Worm (Caenorhabditis elegans) whole organism, L2 larva: Measurements from ENCODE around the gene C15B12.3.
A peak's percentile ranks its signal among the peaks of the same experiment; 100 is the strongest.

Experiments
- C34F6.9 ChIP-seq: fragments of 150-350 bp; optimal IDR thresholded peaks from 2 replicates; lab custom pipeline; 2014; ENCODE audit warnings: missing biosample characterization, missing genetic modification characterization
- F13H6.1 ChIP-seq: sonication (generic microtip); optimal IDR thresholded peaks from 2 replicates; lab custom pipeline; 2016; ENCODE audit warnings: missing genetic modification characterization, missing compliant biosample characterization
- R02D3.7 ChIP-seq: fragments of 150-350 bp; optimal IDR thresholded peaks from 2 replicates; lab custom pipeline; 2014; ENCODE audit warnings: missing biosample characterization, missing genetic modification characterization
- alr-1 ChIP-seq: fragments of 150-350 bp; optimal IDR thresholded peaks from 2 replicates; lab custom pipeline; 2014; ENCODE audit warnings: missing biosample characterization, missing genetic modification characterization
- ceh-16 ChIP-seq: fragments of 150-350 bp; optimal IDR thresholded peaks from 2 replicates; lab custom pipeline; 2014; ENCODE audit warnings: missing biosample characterization, missing genetic modification characterization
- ceh-82 ChIP-seq: fragments of 150-350 bp; optimal IDR thresholded peaks from 2 replicates; lab custom pipeline; 2014; ENCODE audit warnings: missing biosample characterization, missing genetic modification characterization
- crh-2 ChIP-seq: sonication (generic microtip); optimal IDR thresholded peaks from 2 replicates; lab custom pipeline; 2017; ENCODE audit warnings: missing biosample characterization, missing genetic modification characterization
- dmd-4 ChIP-seq: sonication (generic microtip); optimal IDR thresholded peaks from 2 replicates; lab custom pipeline; 2017; ENCODE audit warnings: missing biosample characterization, missing genetic modification characterization
- elt-3 ChIP-seq: sonication (generic microtip); optimal IDR thresholded peaks from 2 replicates; lab custom pipeline; 2017; ENCODE audit warnings: missing biosample characterization, missing genetic modification characterization
- fos-1 ChIP-seq: fragments of 150-350 bp; optimal IDR thresholded peaks from 2 replicates; lab custom pipeline; 2014; ENCODE audit warnings: missing biosample characterization, missing genetic modification characterization
- lin-11 ChIP-seq: fragments of 150-350 bp; sonication (generic microtip); optimal IDR thresholded peaks from 2 replicates; lab custom pipeline; 2014; ENCODE audit warnings: missing biosample characterization, missing genetic modification characterization, inconsistent platforms, mixed read lengths
- lin-39 ChIP-seq: fragments of 150-350 bp; optimal IDR thresholded peaks from 2 replicates; lab custom pipeline; 2014; ENCODE audit warnings: missing biosample characterization, missing genetic modification reagents, missing genetic modification characterization
- lsy-2 ChIP-seq, 2 experiments: fragments of 150-350 bp in 1 of 2; sonication (generic microtip) in 1 of 2; optimal IDR thresholded peaks; 2 replicates each; lab custom pipeline; 2014 to 2017; ENCODE audit warnings: missing biosample characterization in 2 of 2, missing genetic modification characterization in 2 of 2
- mab-5 ChIP-seq: fragments of 150-350 bp; optimal IDR thresholded peaks from 2 replicates; lab custom pipeline; 2014; ENCODE audit warnings: missing biosample characterization, missing genetic modification characterization
- mbf-1 ChIP-seq: sonication (generic microtip); optimal IDR thresholded peaks from 2 replicates; lab custom pipeline; 2017; ENCODE audit warnings: missing biosample characterization, missing genetic modification characterization
- nhr-10 ChIP-seq: sonication (generic microtip); optimal IDR thresholded peaks from 2 replicates; lab custom pipeline; 2017; ENCODE audit warnings: missing biosample characterization, missing genetic modification characterization
- nhr-12 ChIP-seq: fragments of 150-350 bp; optimal IDR thresholded peaks from 2 replicates; lab custom pipeline; 2014; ENCODE audit warnings: missing biosample characterization, missing genetic modification characterization
- nhr-129 ChIP-seq: fragments of 150-350 bp; optimal IDR thresholded peaks from 2 replicates; lab custom pipeline; 2014; ENCODE audit warnings: missing biosample characterization, missing genetic modification characterization
- nhr-21 ChIP-seq: fragments of 150-350 bp; optimal IDR thresholded peaks from 2 replicates; lab custom pipeline; 2014; ENCODE audit warnings: missing biosample characterization, missing genetic modification characterization
- nhr-23 ChIP-seq: fragments of 150-350 bp; optimal IDR thresholded peaks from 2 replicates; lab custom pipeline; 2014; ENCODE audit warnings: missing biosample characterization, missing genetic modification reagents, missing genetic modification characterization
- peb-1 ChIP-seq: fragments of 150-350 bp; optimal IDR thresholded peaks from 2 replicates; lab custom pipeline; 2014; ENCODE audit warnings: missing biosample characterization, missing genetic modification characterization
- sem-4 ChIP-seq: fragments of 150-350 bp; optimal IDR thresholded peaks from 2 replicates; lab custom pipeline; 2014; ENCODE audit warnings: missing biosample characterization, missing genetic modification reagents, missing genetic modification characterization
- skn-1 ChIP-seq: sonication (generic microtip); optimal IDR thresholded peaks from 2 replicates; lab custom pipeline; 2017; ENCODE audit warnings: missing biosample characterization, missing genetic modification characterization
- sma-3 ChIP-seq: sonication (generic microtip); optimal IDR thresholded peaks from 2 replicates; lab custom pipeline; 2016; ENCODE audit warnings: missing genetic modification reagents, missing genetic modification characterization, missing compliant biosample characterization
- sma-9 ChIP-seq, 2 experiments: fragments of 150-350 bp in 1 of 2; sonication (generic microtip) in 1 of 2; optimal IDR thresholded peaks; 2 replicates each; lab custom pipeline; 2014 to 2016; ENCODE audit warnings: missing genetic modification characterization in 2 of 2, mild to moderate bottlenecking in 1 of 2, missing biosample characterization in 1 of 2, missing compliant biosample characterization in 1 of 2, missing genetic modification reagents in 1 of 2, moderate library complexity in 1 of 2
- snpc-4 ChIP-seq: fragments of 150-350 bp; optimal IDR thresholded peaks from 2 replicates; lab custom pipeline; 2014; ENCODE audit warnings: missing biosample characterization, missing genetic modification characterization
- unc-55 ChIP-seq: fragments of 150-350 bp; sonication (generic microtip); optimal IDR thresholded peaks from 3 replicates; lab custom pipeline; 2014; ENCODE audit warnings: missing biosample characterization, missing genetic modification reagents, missing genetic modification characterization
- zag-1 ChIP-seq: fragments of 150-350 bp; optimal IDR thresholded peaks from 2 replicates; lab custom pipeline; 2014; ENCODE audit warnings: missing biosample characterization, missing genetic modification characterization
- ztf-1 ChIP-seq: fragments of 200-800 bp; sonication (Bioruptor generic); conservative IDR thresholded peaks from 2 replicates; pipeline ENCODE4 v1.3.6; 2022; ENCODE audit warnings: missing genetic modification characterization, missing compliant biosample characterization
- ztf-11 ChIP-seq: sonication (generic microtip); optimal IDR thresholded peaks from 2 replicates; lab custom pipeline; 2017; ENCODE audit warnings: missing biosample characterization, missing genetic modification characterization
- ztf-4 ChIP-seq: fragments of 150-350 bp; optimal IDR thresholded peaks from 2 replicates; lab custom pipeline; 2014; ENCODE audit warnings: missing biosample characterization, missing genetic modification characterization

The C15B12.3 gene

DNA sequence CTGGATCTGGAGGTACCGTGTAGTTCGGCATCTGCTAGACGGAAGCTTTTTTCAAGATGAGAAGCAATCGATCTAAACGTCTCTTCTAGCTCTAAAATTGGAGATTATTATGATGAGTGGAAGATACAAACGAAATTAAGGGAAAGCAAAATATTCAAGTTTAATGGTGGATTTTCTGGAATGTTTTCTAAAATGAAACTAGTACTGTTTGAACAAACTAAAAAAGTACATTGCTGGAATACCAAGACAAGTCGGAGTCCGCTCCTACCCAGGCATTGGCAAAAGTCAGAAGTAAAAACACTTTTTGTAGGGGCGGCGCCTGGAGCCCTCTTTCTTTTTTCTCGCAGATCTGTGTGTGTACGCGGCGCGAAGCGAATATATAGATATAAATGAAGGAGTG lies 17.4 kb upstream of the C15B12.3 start, which contains the start of gene gar-1:
gar-1 (minus strand) TSS at position 101 of the 400 bp plus-strand sequence.
- no peak for TF ChIP-seq R02D3.7 (tag; lab: Kevin White, UChicago)
- TF ChIP-seq sem-4 (tag; lab: Kevin White, UChicago): no peak
- no peak for TF ChIP-seq ztf-1 (GFP tag; lab: Robert Waterston, UW)
- TF ChIP-seq nhr-12 (tag; lab: Kevin White, UChicago): no peak
- TF ChIP-seq mab-5: no peak
- no peak for TF ChIP-seq elt-3 (tag; lab: Kevin White, UChicago)
- TF ChIP-seq nhr-23 (tag; lab: Kevin White, UChicago): no peak
- TF ChIP-seq ztf-4 (tag; lab: Kevin White, UChicago): no peak
- TF ChIP-seq sma-9 (GFP tag; optimal IDR thresholded peaks at IDR 0.05; lab: Kevin White, UChicago): no peak
- no peak for TF ChIP-seq sma-9 (tag; optimal IDR thresholded peaks at IDR 0.05; lab: Kevin White, UChicago)
- no peak for TF ChIP-seq nhr-10 (tag; lab: Kevin White, UChicago)
- TF ChIP-seq mbf-1 (tag; lab: Kevin White, UChicago): no peak
- TF ChIP-seq lin-11: no peak
- no peak for TF ChIP-seq C34F6.9

DNA sequence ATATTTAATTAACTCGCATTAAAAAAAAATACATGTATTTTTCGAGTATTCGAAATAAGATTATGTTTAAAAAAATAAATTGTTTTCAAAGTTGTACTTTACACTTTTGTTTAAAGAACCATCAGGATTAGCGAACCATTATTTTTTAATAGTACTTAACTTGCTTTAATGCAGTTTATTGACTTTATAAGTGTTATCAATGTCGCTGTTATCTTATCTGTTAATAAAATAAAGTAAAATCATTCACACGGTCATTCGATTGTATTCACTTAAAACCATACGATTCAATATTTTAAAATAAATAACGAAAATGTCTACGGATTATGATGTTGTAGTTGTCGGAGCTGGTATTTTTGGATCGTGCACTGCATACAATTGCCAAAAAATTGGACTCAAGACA lies 9.2 kb upstream of the C15B12.3 start, which contains the start of gene C15B12.1:
C15B12.1 (plus strand) TSS at position 271 of the 400 bp plus-strand sequence.
- no peak for TF ChIP-seq snpc-4 (tag; lab: Kevin White, UChicago)
- TF ChIP-seq ceh-82: no peak
- peak; percentile 17 for TF ChIP-seq fos-1 (tag; lab: Kevin White, UChicago)
- TF ChIP-seq F13H6.1 (tag; lab: Kevin White, UChicago): no peak

DNA sequence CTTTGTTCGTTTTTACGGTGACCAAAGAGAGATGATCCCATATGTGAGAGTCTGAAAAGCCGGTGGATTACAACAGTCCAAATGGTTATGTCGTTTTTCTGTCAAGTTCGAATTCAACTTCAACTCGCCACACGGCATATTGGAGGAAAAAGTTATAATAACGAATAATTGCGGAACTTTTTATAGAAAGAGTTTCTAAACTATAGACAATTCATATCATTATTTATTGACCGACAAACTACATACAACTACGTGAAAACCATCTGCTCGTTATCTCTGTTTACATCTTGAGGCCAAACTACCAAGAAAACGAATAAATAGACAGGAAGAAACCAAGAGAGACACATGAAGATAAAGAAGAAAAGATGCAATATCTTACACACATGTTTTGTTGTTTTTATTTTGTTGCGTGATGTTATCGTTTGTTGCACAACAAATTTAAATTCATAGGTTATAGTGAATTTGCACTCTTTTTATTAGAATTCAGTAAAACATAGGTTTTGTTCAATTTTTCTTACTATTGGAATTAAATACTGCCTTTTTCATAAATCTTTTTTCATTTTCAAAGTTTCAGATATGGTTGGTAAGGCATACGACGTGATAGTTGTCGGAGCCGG lies 6.4 kb upstream of the C15B12.3 start, which contains the start of the genes C15B12.4 and C15B12.8:
C15B12.4 (minus strand) TSS at position 51 of the 617 bp plus-strand sequence.
C15B12.8 (plus strand) TSS at position 567 of the 617 bp plus-strand sequence.
- TF ChIP-seq unc-55 (GFP tag; lab: Kevin White, UChicago): no peak
- no peak for TF ChIP-seq alr-1 (tag; lab: Kevin White, UChicago)
- no peak for TF ChIP-seq sma-3 (GFP tag; lab: Kevin White, UChicago)
- no peak for TF ChIP-seq dmd-4

DNA sequence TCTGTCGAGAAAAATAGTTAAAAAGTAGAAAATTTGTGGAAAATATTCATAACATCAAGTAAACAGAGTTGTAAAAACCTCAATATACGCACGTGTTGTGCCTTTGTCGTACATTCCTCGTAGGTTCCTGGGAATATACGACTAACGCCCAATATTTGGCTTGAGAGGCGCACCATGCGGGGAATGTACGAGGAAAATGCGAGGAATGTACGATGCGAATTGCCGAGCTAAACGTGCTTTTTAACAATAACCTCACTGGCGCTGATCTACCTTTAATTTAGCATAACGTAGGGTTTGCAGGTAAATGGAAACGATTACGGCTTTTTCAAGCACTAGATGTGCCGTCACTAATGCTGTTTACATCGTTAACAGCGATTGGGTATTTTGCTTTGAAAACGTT lies 1.1 kb upstream of the C15B12.3 start, which contains the start of gene C15B12.9:
C15B12.9 (plus strand) TSS at position 301 of the 400 bp plus-strand sequence.
- TF ChIP-seq ceh-16 (tag; lab: Kevin White, UChicago) (no peak), ztf-11 (tag; lab: Kevin White, UChicago) (no peak)

DNA sequence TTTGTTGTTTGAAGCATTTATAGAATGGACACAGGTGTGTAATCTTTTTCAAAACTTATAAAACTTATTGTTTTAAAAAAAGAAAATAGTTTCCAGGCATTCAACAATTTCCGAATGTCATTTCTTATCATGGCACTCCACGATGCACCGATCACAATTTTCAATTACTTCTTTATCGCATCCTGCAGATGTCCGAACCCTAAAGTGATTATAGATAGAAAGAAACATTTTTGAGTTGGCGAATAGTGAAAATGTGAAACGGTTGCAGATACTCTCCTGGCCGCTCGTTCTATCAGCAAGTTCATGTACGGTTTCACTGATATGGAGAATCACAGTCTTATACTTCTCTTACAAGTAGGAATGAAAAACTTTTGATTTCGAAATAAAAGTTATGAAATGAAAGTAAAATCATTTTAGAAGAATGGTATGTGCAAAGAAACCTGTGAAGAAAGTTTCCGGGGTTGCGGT lies 4.3 kb downstream of the C15B12.3 start, which contains the start of gene C15B12.2:
C15B12.2 (plus strand) TSS at position 418 of the 468 bp plus-strand sequence.
- TF ChIP-seq elt-3 (tag; lab: Kevin White, UChicago): no peak
- peak; percentile 31 for TF ChIP-seq crh-2 (tag; lab: Kevin White, UChicago)
- no peak for TF ChIP-seq lsy-2 (tag; optimal IDR thresholded peaks at IDR 0.05; lab: Kevin White, UChicago)
- no peak for TF ChIP-seq ceh-82
- TF ChIP-seq lin-39 (tag; lab: Kevin White, UChicago): no peak
- TF ChIP-seq zag-1 (tag; lab: Kevin White, UChicago): no peak
- no peak for TF ChIP-seq nhr-21 (tag; lab: Kevin White, UChicago)
- no peak for TF ChIP-seq nhr-12 (tag; lab: Kevin White, UChicago)
- TF ChIP-seq nhr-129: no peak
- TF ChIP-seq sma-9 (GFP tag; optimal IDR thresholded peaks at IDR 0.05; lab: Kevin White, UChicago): peak; percentile 46
- no peak for TF ChIP-seq sma-9 (tag; optimal IDR thresholded peaks at IDR 0.05; lab: Kevin White, UChicago)
- TF ChIP-seq mbf-1 (tag; lab: Kevin White, UChicago): no peak
- TF ChIP-seq dmd-4: no peak
- TF ChIP-seq nhr-23 (tag; lab: Kevin White, UChicago): no peak
- TF ChIP-seq skn-1: no peak
- no peak for TF ChIP-seq peb-1 (tag; lab: Kevin White, UChicago)
- no peak for TF ChIP-seq unc-55 (GFP tag; lab: Kevin White, UChicago)
- TF ChIP-seq fos-1 (tag; lab: Kevin White, UChicago): peak; percentile 71
- TF ChIP-seq, all 48 proteins: peak for 3
